Fruit fly (Drosophila melanogaster) whole organism, embryonic: Measurements from ENCODE around the gene Mgat4a.

ENCODE experiments used
- Atf-2 ChIP-seq: fragments of 200-800 bp; sonication (Bioruptor generic); optimal IDR thresholded peaks from 2 replicates; lab custom pipeline; 2016; ENCODE audit warnings: missing biosample characterization, missing genetic modification characterization
- CG1024 ChIP-seq: fragments of 200-800 bp; sonication (Bioruptor generic); IDR thresholded peaks from 2 replicates; pipeline ENCODE4 v1.3.6; 2022; ENCODE audit warnings: missing biosample characterization, missing genetic modification characterization
- CG10431 ChIP-seq: fragments of 200-800 bp; sonication (Bioruptor generic); optimal IDR thresholded peaks from 3 replicates; lab custom pipeline; 2018; ENCODE audit warnings: missing biosample characterization, mild to moderate bottlenecking, missing genetic modification characterization
- CG10543 ChIP-seq: fragments of 200-800 bp; sonication (Bioruptor generic); optimal IDR thresholded peaks from 3 replicates; lab custom pipeline; 2017; ENCODE audit warnings: missing biosample characterization, mild to moderate bottlenecking, missing genetic modification characterization, moderate library complexity
- CG11560 ChIP-seq: fragments of 200-800 bp; sonication (Bioruptor generic); IDR thresholded peaks from 3 replicates; pipeline ENCODE4 v1.3.6; 2022; ENCODE audit warnings: missing biosample characterization, missing genetic modification characterization
- CG12942 ChIP-seq: fragments of 200-800 bp; sonication (Bioruptor generic); optimal IDR thresholded peaks from 3 replicates; lab custom pipeline; 2016; ENCODE audit warnings: missing biosample characterization, missing genetic modification characterization
- CG14710 ChIP-seq: fragments of 200-800 bp; sonication (Bioruptor generic); optimal IDR thresholded peaks from 3 replicates; lab custom pipeline; 2019; ENCODE audit warnings: missing biosample characterization, mild to moderate bottlenecking, missing genetic modification characterization, moderate library complexity
- CG15073 ChIP-seq: fragments of 200-800 bp; sonication (Bioruptor generic); optimal IDR thresholded peaks from 2 replicates; lab custom pipeline; 2016; ENCODE audit warnings: missing biosample characterization, missing genetic modification characterization
- CG1529 ChIP-seq: fragments of 200-800 bp; sonication (Bioruptor generic); optimal IDR thresholded peaks from 3 replicates; lab custom pipeline; 2018; ENCODE audit warnings: missing biosample characterization, missing genetic modification characterization
- CG15479 ChIP-seq: fragments of 200-800 bp; sonication (Bioruptor generic); optimal IDR thresholded peaks from 3 replicates; lab custom pipeline; 2019; ENCODE audit warnings: missing biosample characterization, mild to moderate bottlenecking, missing genetic modification characterization, moderate library complexity
- CG15514 ChIP-seq: fragments of 200-800 bp; sonication (Bioruptor generic); optimal IDR thresholded peaks from 3 replicates; lab custom pipeline; 2017; ENCODE audit warnings: missing biosample characterization, missing genetic modification characterization, mild to moderate bottlenecking, moderate library complexity, missing genetic modification reagents
- CG1602 ChIP-seq: fragments of 200-800 bp; sonication (Bioruptor generic); optimal IDR thresholded peaks from 3 replicates; lab custom pipeline; 2016; ENCODE audit warnings: missing biosample characterization, missing genetic modification characterization
- CG1603 ChIP-seq: fragments of 200-800 bp; sonication (Bioruptor generic); optimal IDR thresholded peaks from 2 replicates; lab custom pipeline; 2019; ENCODE audit warnings: missing biosample characterization, mild to moderate bottlenecking, missing genetic modification characterization, moderate library complexity
- CG17385 ChIP-seq: fragments of 200-800 bp; sonication (Bioruptor generic); optimal IDR thresholded peaks from 3 replicates; lab custom pipeline; 2018; ENCODE audit warnings: missing biosample characterization, mild to moderate bottlenecking, missing genetic modification characterization
- CG17612 ChIP-seq: fragments of 200-800 bp; sonication (Bioruptor generic); IDR thresholded peaks from 2 replicates; pipeline ENCODE4 v1.3.6; 2022; ENCODE audit warnings: missing biosample characterization, missing genetic modification characterization
- CG17802 ChIP-seq: fragments of 200-800 bp; sonication (Bioruptor generic); optimal IDR thresholded peaks from 2 replicates; lab custom pipeline; 2018; ENCODE audit warnings: missing biosample characterization, mild to moderate bottlenecking, missing genetic modification characterization, moderate library complexity
- CG18011 ChIP-seq: fragments of 200-800 bp; sonication (Bioruptor generic); optimal IDR thresholded peaks from 2 replicates; lab custom pipeline; 2017; ENCODE audit warnings: missing biosample characterization, missing genetic modification characterization, mild to moderate bottlenecking, moderate library complexity, missing genotype
- CG2889 ChIP-seq: fragments of 200-800 bp; sonication (Bioruptor generic); IDR thresholded peaks from 3 replicates; pipeline ENCODE4 v1.3.6; 2022; ENCODE audit warnings: missing biosample characterization, missing genetic modification characterization
- CG30020 ChIP-seq: fragments of 200-800 bp; optimal IDR thresholded peaks from 2 replicates; lab custom pipeline; 2019; ENCODE audit warnings: missing biosample characterization, mild to moderate bottlenecking, missing genetic modification characterization, moderate library complexity
- CG3838 ChIP-seq: fragments of 200-800 bp; sonication (Bioruptor generic); optimal IDR thresholded peaks from 3 replicates; lab custom pipeline; 2016; ENCODE audit warnings: missing biosample characterization, missing genetic modification characterization
- CG4854 ChIP-seq: fragments of 200-800 bp; sonication (Bioruptor generic); optimal IDR thresholded peaks from 2 replicates; lab custom pipeline; 2016; ENCODE audit warnings: missing biosample characterization, missing genetic modification characterization, inconsistent platforms
- CG6791 ChIP-seq: fragments of 200-800 bp; sonication (Bioruptor generic); IDR thresholded peaks from 3 replicates; pipeline ENCODE4 v1.3.6; 2022; ENCODE audit warnings: missing biosample characterization, missing genetic modification characterization; ENCODE audit not compliant: partially characterized antibody
- CG6813 ChIP-seq: fragments of 200-800 bp; sonication (Bioruptor generic); optimal IDR thresholded peaks from 2 replicates; lab custom pipeline; 2017; ENCODE audit warnings: missing biosample characterization, missing genetic modification characterization, mild to moderate bottlenecking, moderate library complexity, missing genetic modification reagents
- CG9817 ChIP-seq: fragments of 200-800 bp; sonication (Bioruptor generic); optimal IDR thresholded peaks from 2 replicates; lab custom pipeline; 2018; ENCODE audit warnings: missing biosample characterization, mild to moderate bottlenecking, missing genetic modification characterization, moderate library complexity
- D ChIP-seq, 2 experiments: fragments of 200-800 bp in 1 of 2; fragments of >200 bp in 1 of 2; sonication (Bioruptor generic) in 1 of 2; optimal IDR thresholded peaks; 2 replicates in 1 of 2; 3 replicates in 1 of 2; lab custom pipeline; 2017; ENCODE audit warnings: mild to moderate bottlenecking in 1 of 2, missing biosample characterization in 1 of 2, missing genetic modification characterization in 1 of 2, missing genetic modification reagents in 1 of 2
- HLH4C ChIP-seq: fragments of 200-800 bp; sonication (Bioruptor generic); IDR thresholded peaks from 3 replicates; pipeline ENCODE4 v1.3.6; 2022; ENCODE audit warnings: missing biosample characterization, missing genetic modification characterization; ENCODE audit not compliant: partially characterized antibody
- MBD-R2 ChIP-seq: fragments of 200-800 bp; sonication (Bioruptor generic); IDR thresholded peaks from 2 replicates; pipeline ENCODE4 v1.3.6; 2022; ENCODE audit warnings: missing biosample characterization, missing genetic modification characterization
- Oaz ChIP-seq: fragments of 200-800 bp; sonication (Bioruptor generic); IDR thresholded peaks from 2 replicates; pipeline ENCODE4 v1.3.6; 2022; ENCODE audit warnings: missing biosample characterization, missing genetic modification characterization
- PHDP ChIP-seq: fragments of 200-800 bp; sonication (Bioruptor generic); optimal IDR thresholded peaks from 3 replicates; lab custom pipeline; 2018; ENCODE audit warnings: missing biosample characterization, mild to moderate bottlenecking, missing genetic modification characterization, moderate library complexity
- Poxn ChIP-seq: fragments of 200-800 bp; sonication (Bioruptor generic); IDR thresholded peaks from 2 replicates; pipeline ENCODE4 v1.3.6; 2022; ENCODE audit warnings: missing biosample characterization, missing genetic modification characterization
- Six4 ChIP-seq: fragments of 200-800 bp; sonication (Bioruptor generic); optimal IDR thresholded peaks from 2 replicates; lab custom pipeline; 2016; ENCODE audit warnings: missing biosample characterization, missing genetic modification characterization
- Sry-δ ChIP-seq: fragments of 200-800 bp; sonication (Bioruptor generic); optimal IDR thresholded peaks from 2 replicates; lab custom pipeline; 2016; ENCODE audit warnings: missing biosample characterization, missing genetic modification characterization
- ara ChIP-seq: fragments of 200-800 bp; sonication (Bioruptor generic); IDR thresholded peaks from 2 replicates; pipeline ENCODE4 v1.3.6; 2022; ENCODE audit warnings: missing biosample characterization, missing genetic modification characterization
- ase ChIP-seq: fragments of 200-800 bp; sonication (Bioruptor generic); IDR thresholded peaks from 3 replicates; pipeline ENCODE4 v1.3.6; 2022; ENCODE audit warnings: missing biosample characterization, missing genetic modification characterization
- btn ChIP-seq: fragments of 200-800 bp; sonication (Bioruptor generic); optimal IDR thresholded peaks from 2 replicates; lab custom pipeline; 2016; ENCODE audit warnings: missing biosample characterization, missing genetic modification characterization
- chinmo ChIP-seq: fragments of 200-800 bp; sonication (Bioruptor generic); IDR thresholded peaks from 4 replicates; pipeline ENCODE4 v1.3.6; 2022; ENCODE audit warnings: missing biosample characterization, missing genetic modification characterization; ENCODE audit not compliant: partially characterized antibody
- disco-r ChIP-seq: fragments of 200-800 bp; sonication (Bioruptor generic); optimal IDR thresholded peaks from 2 replicates; lab custom pipeline; 2016; ENCODE audit warnings: missing biosample characterization, missing genetic modification characterization
- ewg ChIP-seq: fragments of 200-800 bp; sonication (Bioruptor generic); optimal IDR thresholded peaks from 3 replicates; lab custom pipeline; 2017; ENCODE audit warnings: mild to moderate bottlenecking, missing biosample characterization, missing genetic modification reagents, missing genetic modification characterization
- ken ChIP-seq: fragments of 200-800 bp; sonication (Bioruptor generic); IDR thresholded peaks from 3 replicates; pipeline ENCODE4 v1.3.6; 2022; ENCODE audit warnings: missing biosample characterization, missing genetic modification characterization
- nau ChIP-seq: fragments of 200-800 bp; sonication (Bioruptor generic); optimal IDR thresholded peaks from 3 replicates; lab custom pipeline; 2017; ENCODE audit warnings: missing biosample characterization, mild to moderate bottlenecking, missing genetic modification characterization, missing genetic modification reagents
- nom ChIP-seq: fragments of 200-800 bp; sonication (Bioruptor generic); optimal IDR thresholded peaks from 2 replicates; lab custom pipeline; 2017; ENCODE audit warnings: missing biosample characterization, missing genetic modification characterization, mild to moderate bottlenecking, moderate library complexity, missing genetic modification reagents
- peb ChIP-seq: fragments of 200-800 bp; sonication (Bioruptor generic); IDR thresholded peaks from 2 replicates; pipeline ENCODE4 v1.3.6; 2022; ENCODE audit warnings: missing biosample characterization, missing genetic modification characterization
- pnt ChIP-seq: fragments of 200-800 bp; sonication (Bioruptor generic); optimal IDR thresholded peaks from 3 replicates; lab custom pipeline; 2016; ENCODE audit warnings: missing biosample characterization, missing genetic modification characterization
- salm ChIP-seq: fragments of 200-800 bp; sonication (Bioruptor generic); optimal IDR thresholded peaks from 2 replicates; lab custom pipeline; 2018; ENCODE audit warnings: missing biosample characterization, mild to moderate bottlenecking, missing genetic modification characterization
- sima ChIP-seq: fragments of 200-800 bp; sonication (Bioruptor generic); optimal IDR thresholded peaks from 2 replicates; lab custom pipeline; 2016; ENCODE audit warnings: missing biosample characterization, missing genetic modification characterization
- tio ChIP-seq: fragments of 200-800 bp; sonication (Bioruptor generic); optimal IDR thresholded peaks from 2 replicates; lab custom pipeline; 2017; ENCODE audit warnings: missing biosample characterization, missing genetic modification characterization, inconsistent platforms
- vfl ChIP-seq: fragments of 200-800 bp; sonication (Bioruptor generic); optimal IDR thresholded peaks from 2 replicates; lab custom pipeline; 2016; ENCODE audit warnings: missing biosample characterization, missing genetic modification characterization
- zf30C ChIP-seq: fragments of 200-800 bp; sonication (Bioruptor generic); optimal IDR thresholded peaks from 3 replicates; lab custom pipeline; 2018; ENCODE audit warnings: missing biosample characterization, mild to moderate bottlenecking, missing genetic modification characterization

Gene Mgat4a

DNA sequence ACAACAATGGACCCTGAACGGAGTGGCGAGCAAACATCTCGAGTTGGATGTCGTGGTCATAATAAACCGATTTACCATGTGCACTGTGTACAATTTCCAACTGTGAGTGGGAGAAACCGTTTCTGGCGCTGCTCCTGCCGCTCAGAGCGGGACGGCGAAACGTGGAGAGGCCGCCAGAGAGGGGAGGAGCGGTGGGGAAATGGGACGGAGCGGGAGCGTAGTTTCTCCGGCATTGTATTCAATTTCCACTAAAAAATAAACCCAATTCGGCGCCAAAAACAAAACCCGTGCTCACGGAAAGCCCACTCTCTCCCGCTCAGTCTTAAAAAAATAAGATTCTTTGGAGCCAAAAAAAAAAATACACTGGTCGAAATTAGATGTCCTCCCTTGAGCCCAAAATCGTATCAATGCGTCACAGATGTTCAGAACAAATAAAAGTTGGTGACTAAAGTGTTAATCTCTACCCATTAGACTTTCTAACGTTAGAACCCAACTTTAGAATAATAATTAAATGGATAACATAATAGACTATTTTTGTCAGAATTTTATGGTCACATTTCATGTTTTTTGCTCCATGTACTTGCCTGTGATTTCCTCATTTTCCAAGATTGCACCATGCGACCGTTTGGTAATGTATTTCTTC lies 1.7 kb upstream of the Mgat4a start (continued):
- peak; percentile 88; the same call in 2 of the 4 replicates for TF ChIP-seq chinmo (GFP tag; lab: Robert Waterston, UW)
- 0 out of 3 replicates have a peak, but pooled peaks have one; percentile 35 for TF ChIP-seq ase (GFP tag; lab: Robert Waterston, UW)
- peak; percentile 25 for TF ChIP-seq salm (tag; lab: Kevin White, UChicago)
- TF ChIP-seq D (optimal IDR thresholded peaks at IDR 0.05; lab: Kevin White, UChicago), result no peak
- no peak for TF ChIP-seq D (GFP tag; optimal IDR thresholded peaks at IDR 0.05; lab: Kevin White, UChicago)
- TF ChIP-seq CG1024 (GFP tag; lab: Robert Waterston, UW), result 0 out of 2 replicates have a peak, but pooled peaks have one; percentile 12
- TF ChIP-seq Atf-2 (GFP tag; lab: Kevin White, UChicago), result peak; percentile 34
- TF ChIP-seq CG15514 (GFP tag; lab: Kevin White, UChicago), result peak; percentile 36
- peak; percentile 47 for TF ChIP-seq CG14710 (tag; lab: Kevin White, UChicago)
- no peak; the same call in 2 of the 3 replicates for TF ChIP-seq ken (GFP tag; lab: Robert Waterston, UW)
- no peak for TF ChIP-seq CG11560 (tag; lab: Robert Waterston, UW)
- peak; percentile 66 for TF ChIP-seq CG1602 (GFP tag; lab: Kevin White, UChicago)
- TF ChIP-seq CG17612, result no peak
- no peak for TF ChIP-seq CG2889 (GFP tag; lab: Robert Waterston, UW)
- peak; percentile 30 for TF ChIP-seq CG18011 (GFP tag; lab: Kevin White, UChicago)
- TF ChIP-seq btn (GFP tag; lab: Kevin White, UChicago), result no peak
- peak; percentile 13 for TF ChIP-seq CG15073 (GFP tag; lab: Kevin White, UChicago)
- peak; percentile 29 for TF ChIP-seq CG10431 (GFP tag; lab: Kevin White, UChicago)
- TF ChIP-seq tio (GFP tag; lab: Kevin White, UChicago), result peak; percentile 69
- 0 out of 3 replicates have a peak, but pooled peaks have one; percentile 44 for TF ChIP-seq CG6791
- TF ChIP-seq CG4854 (GFP tag; lab: Kevin White, UChicago), result peak; percentile 44
- no peak for TF ChIP-seq CG30020 (tag; lab: Kevin White, UChicago)
- TF ChIP-seq CG1603 (tag; lab: Kevin White, UChicago), result peak; percentile 74
- peak; percentile 6 for TF ChIP-seq CG17802
- TF ChIP-seq sima (GFP tag; lab: Kevin White, UChicago), result no peak
- TF ChIP-seq Poxn (GFP tag; lab: Robert Waterston, UW), result no peak
- TF ChIP-seq PHDP (tag; lab: Kevin White, UChicago), result peak; percentile 81
- peak; percentile 60 for TF ChIP-seq CG17385 (GFP tag; lab: Kevin White, UChicago)
- TF ChIP-seq vfl (GFP tag; lab: Kevin White, UChicago), result peak; percentile 19
- TF ChIP-seq CG12942 (GFP tag; lab: Kevin White, UChicago), result peak; percentile 59
- peak; percentile 14 for TF ChIP-seq CG1529 (GFP tag; lab: Kevin White, UChicago)
- peak; percentile 62 for TF ChIP-seq Six4 (GFP tag; lab: Kevin White, UChicago)
- no peak for TF ChIP-seq peb (GFP tag; lab: Robert Waterston, UW)
- TF ChIP-seq ara, result peak; percentile 61
- TF ChIP-seq HLH4C (GFP tag; lab: Robert Waterston, UW), result peak; percentile 33; the same call in 1 of the 3 replicates
- TF ChIP-seq CG15479, result no peak
- TF ChIP-seq zf30C (GFP tag; lab: Kevin White, UChicago), result peak; percentile 93
- peak; percentile 32 for TF ChIP-seq CG9817 (tag; lab: Kevin White, UChicago)
- peak; percentile 50 for TF ChIP-seq nau (GFP tag; lab: Kevin White, UChicago)
- peak; percentile 29 for TF ChIP-seq ewg
- TF ChIP-seq CG10543 (GFP tag; lab: Kevin White, UChicago), result no peak
- TF ChIP-seq Oaz (GFP tag; lab: Robert Waterston, UW), result 0 out of 2 replicates have a peak, but pooled peaks have one; percentile 19
- TF ChIP-seq pnt (GFP tag; lab: Kevin White, UChicago), result peak; percentile 46
- TF ChIP-seq disco-r (GFP tag; lab: Kevin White, UChicago), result peak; percentile 23
- TF ChIP-seq nom (GFP tag; lab: Kevin White, UChicago), result no peak
- TF ChIP-seq MBD-R2, result no peak; the same call in 1 of the 2 replicates
- no peak for TF ChIP-seq CG3838 (GFP tag; lab: Kevin White, UChicago)
- TF ChIP-seq Sry-δ, result peak; percentile 0
- no peak for TF ChIP-seq CG6813 (GFP tag; lab: Kevin White, UChicago)
